Worm (Caenorhabditis elegans): Measurements from ENCODE around the gene twk-25.

- TF ChIP-seq hmg-1.2 (GFP tag; IDR thresholded peaks at IDR 0.05) = no peak
- TF ChIP-seq unc-130 (GFP tag; optimal IDR thresholded peaks at IDR 0.05) = no peak
- no peak for TF ChIP-seq akir-1 (GFP tag; optimal IDR thresholded peaks at IDR 0.05)
- no peak for TF ChIP-seq ZK185.1 (tag; optimal IDR thresholded peaks at IDR 0.05; ENCODE audit: poor library complexity, severe bottlenecking)
- TF ChIP-seq ztf-22 (GFP tag; optimal IDR thresholded peaks at IDR 0.05) = no peak
These were observed 21.7 kb downstream of the twk-25 start for ce11 chrIV:11526189-11526588.

All from whole organism, young adult.